Worm (Caenorhabditis elegans) whole organism, dauer: ENCODE measurements around the gene nlp-43.

Experiments used
- unc-62 ChIP-seq: sonication (generic microtip); optimal IDR thresholded peaks from 2 replicates; lab custom pipeline; 2017; ENCODE audit warnings: missing biosample characterization, missing genetic modification reagents, missing genetic modification characterization

nlp-43 gene

DNA sequence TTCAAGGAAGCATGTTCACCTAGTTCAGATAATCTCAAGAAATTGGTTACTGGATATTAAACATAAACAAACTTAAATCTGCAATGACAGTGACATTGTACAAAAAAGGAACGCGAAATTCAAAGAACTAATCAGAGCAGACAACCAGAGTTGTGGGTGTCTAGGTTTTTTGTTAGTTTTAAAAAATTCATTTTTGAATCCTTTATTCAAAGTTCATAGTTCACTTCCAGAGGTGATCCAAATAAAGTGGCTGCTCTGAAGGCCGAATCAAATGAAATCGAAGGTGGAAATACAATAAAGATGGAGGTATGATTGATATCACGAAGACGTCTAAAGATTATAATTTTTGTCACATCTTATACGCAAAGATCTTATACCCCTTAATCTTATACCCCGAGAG, 32.2 kb downstream of the nlp-43 start, which contains the start of gene ttbk-6:
Gene ttbk-6 (plus strand): TSS at position 301 of the 400 bp plus-strand sequence.
- TF ChIP-seq unc-62 (GFP tag; lab: Kevin White, UChicago): no peak

DNA sequence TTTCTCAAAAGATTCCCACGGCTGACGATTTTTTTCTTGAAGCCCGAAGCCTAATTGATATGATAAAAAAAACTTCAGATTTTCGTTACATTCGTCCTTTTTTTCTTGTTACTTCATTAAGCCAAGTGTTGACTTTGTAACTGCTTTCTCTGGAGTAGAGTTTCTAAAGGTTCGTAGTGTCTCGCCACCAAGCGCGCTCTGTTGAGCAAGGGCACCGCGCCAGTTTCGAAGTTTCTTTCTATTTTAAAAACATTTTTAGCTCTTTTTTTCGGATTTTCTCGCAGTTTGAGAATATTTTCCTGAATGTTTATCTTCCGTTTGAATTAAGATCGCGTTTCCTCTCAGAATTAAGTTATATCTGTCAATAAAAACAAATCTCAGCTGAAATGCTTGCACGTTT, 34.4 kb downstream of the nlp-43 start:
- no peak for TF ChIP-seq unc-62 (GFP tag; lab: Kevin White, UChicago)

DNA sequence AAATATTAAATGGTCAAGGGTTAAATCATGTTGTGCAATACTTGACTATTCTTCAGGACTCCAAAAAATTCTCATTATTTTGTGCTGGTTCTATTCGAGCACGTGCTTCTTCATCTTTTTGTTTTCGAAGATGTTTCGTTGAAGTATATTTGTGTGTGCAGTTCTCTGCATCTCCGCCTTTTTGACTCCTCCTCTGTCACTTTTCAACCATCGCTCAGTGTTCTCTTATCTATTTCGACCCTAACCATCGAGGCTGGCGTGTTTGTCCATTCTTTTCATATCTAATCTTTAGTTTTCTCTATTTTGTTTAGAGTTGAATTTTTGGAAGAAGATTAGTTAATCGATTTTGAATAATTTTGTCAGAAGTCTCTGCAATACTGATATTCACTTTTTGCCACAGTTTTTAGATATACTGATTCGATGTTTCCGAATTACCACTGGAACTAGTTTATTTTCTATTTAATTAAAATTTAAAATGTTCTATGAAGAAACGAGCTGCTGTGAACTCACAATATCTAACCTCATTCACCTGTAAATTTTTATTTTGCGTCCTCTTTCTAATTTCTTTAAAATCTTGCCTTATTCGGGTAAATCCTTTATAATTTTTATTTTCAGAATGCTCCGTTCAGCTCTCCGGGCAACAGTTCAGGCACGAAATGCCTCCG, 35.1 kb downstream of the nlp-43 start, which contains the start of gene alh-1:
Gene alh-1 (plus strand): TSS at position 615 of the 665 bp plus-strand sequence.
- TF ChIP-seq unc-62 (GFP tag; lab: Kevin White, UChicago): no peak

DNA sequence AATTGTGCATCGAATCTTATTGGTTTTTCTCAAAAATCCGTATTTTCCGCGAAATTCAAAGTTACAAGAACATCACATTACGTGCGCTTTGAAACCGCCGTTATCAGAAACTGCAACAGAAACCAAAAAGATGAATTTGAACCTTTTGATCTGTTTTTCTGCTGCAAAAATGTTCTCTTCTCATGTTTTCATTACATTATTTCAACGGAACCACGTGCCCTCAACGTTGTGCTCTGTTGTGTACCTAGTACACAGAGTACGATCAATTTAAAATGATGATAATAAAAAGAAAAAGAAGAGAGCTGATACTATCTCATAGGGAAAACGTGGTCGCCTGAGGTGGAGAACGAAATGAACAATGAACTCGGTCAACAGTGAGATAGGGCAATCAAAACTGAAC, 35.9 kb downstream of the nlp-43 start:
- no peak for TF ChIP-seq unc-62 (GFP tag; lab: Kevin White, UChicago)

DNA sequence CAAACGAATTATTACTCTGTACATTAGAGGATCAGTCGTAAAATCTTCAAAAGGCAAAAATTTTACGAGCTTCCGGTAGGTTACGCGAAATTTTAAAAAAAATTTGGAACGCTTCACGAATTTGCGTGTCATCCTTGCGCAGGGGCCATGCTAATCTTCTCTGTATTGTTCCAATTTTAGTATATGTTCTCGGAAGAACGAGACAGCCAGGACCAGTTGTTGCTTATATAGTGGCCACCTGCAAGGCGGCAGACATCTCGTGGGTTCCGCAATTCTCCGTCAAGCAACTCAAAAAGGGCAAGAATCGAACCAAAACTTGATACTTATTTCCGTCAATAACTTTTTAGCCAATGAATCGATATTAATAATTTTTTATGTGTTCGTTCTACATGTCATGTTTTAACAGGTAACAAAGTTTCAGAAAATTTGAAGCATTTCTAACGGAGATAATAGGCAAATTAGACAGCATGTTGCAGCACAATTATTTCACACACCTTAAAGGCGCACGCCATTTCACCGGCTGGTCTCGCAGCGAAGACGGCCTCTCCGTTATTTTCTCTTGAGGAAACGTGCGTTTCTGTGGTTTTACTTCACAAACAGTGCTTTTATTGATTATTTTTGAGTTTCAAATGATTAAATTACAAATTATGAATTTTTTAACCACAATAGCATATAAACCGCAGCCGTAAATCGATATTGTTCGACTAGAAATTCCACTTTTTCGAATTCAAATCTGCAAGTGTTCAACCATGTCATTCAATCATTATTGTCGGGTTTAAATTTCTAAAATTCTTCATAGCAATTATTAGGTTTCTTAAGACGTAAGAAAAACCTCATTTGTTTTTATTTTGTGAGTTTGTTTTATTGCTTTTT, 38.7 kb downstream of the nlp-43 start:
- TF ChIP-seq unc-62 (GFP tag; lab: Kevin White, UChicago): no peak

DNA sequence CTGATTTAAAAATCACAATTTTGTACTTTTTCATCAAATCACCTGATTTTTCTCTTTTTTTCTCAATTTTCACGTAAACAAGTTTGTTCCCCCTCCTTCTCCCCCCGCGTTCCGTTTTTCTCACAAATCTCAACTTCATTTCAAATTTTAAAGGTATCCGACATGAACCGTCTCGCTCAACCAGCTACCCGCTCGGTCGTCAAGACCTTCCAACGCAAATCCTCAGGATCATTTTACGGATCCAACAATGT, 39.3 kb downstream of the nlp-43 start, which contains the start of gene cox-6A:
Gene cox-6A (plus strand): TSS at position 152 of the 251 bp plus-strand sequence.
- TF ChIP-seq unc-62 (GFP tag; lab: Kevin White, UChicago): no peak

DNA sequence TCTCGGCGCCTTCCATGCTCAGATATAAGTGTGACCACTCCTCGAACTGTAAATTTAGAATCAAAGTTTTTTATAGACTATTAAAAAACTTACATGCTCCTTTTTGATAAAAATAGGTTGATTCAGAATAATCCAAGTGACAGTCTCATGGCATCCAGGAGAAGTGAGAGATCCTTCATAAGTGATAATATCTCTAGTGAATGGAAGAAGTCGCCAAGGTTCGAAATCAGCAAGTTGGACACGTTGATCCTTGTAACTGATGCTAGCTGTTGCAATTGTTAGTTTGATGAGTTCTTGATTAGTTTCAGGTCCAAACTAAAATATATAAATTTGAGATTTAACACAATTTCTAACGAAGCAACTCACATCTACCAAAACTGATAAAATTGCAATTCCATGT, 41.1 kb downstream of the nlp-43 start:
- no peak for TF ChIP-seq unc-62 (GFP tag; lab: Kevin White, UChicago)

DNA sequence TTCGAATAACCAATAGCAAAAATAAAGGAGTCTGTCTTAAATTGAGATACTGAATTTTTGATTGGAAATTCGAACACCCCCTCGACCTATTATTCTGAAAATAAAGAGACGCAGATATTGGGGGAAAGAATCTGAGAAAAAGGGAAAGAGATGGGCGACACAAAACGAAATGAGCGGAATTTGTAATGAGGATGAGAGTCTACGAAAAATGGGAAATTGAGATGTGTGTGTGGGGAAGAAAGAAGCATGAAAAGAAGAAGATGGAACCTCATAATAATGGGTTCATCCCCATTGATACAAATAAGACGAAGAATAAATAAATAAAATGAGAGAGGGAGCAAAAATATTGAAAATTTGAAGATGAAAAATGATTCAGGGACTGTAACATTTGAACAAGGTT, 43.3 kb downstream of the nlp-43 start, which contains the start of gene cah-1:
Gene cah-1 (minus strand): TSS at position 101 of the 400 bp plus-strand sequence.
- no peak for TF ChIP-seq unc-62 (GFP tag; lab: Kevin White, UChicago)

DNA sequence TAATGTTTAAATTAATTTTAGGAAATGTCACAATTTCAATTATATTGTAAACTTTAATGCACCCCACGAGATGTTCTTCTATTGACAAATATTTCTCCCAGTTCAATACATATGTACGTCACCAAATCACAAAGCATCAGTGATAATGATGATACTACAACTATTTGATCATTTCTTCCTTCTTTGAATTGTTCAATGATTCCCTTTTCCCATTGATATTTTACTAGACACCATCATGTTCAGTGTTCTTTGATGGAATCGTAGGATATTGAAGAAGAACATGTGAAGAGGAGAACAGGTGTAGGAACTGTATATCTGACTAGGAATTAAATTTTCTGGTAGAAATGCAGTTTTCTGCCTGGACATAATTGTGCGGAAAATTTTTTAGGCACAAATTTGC, 47.3 kb downstream of the nlp-43 start:
- no peak for TF ChIP-seq unc-62 (GFP tag; lab: Kevin White, UChicago)

DNA sequence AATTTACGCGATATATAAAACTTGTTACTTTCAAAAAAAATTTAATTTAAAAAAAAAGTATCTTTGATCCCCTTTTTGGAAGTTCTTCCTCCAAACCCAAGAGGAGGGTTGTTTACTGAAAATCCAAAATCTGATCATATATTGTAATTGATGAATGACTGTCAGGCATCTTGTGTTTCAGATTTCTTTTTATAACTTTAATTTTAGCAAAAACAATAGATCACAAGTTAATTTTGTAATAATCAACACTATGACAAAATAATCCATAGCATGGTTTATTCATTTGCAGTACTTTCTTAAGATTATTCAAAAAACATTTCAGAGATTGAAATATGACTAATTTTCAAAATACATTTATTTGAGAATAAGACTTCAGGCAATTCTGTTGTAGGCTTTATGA, 50.1 kb downstream of the nlp-43 start:
- no peak for TF ChIP-seq unc-62 (GFP tag; lab: Kevin White, UChicago)
